Worm (Caenorhabditis elegans) whole organism, L1 larva: ENCODE results near the gene T01D3.1.

ENCODE experiments used
- C04F5.9 ChIP-seq: sonication (generic microtip); optimal IDR thresholded peaks from 2 replicates; lab custom pipeline; 2016; ENCODE audit warnings: missing genetic modification characterization, missing compliant biosample characterization
- C16A3.4 ChIP-seq: fragments of 150-350 bp; optimal IDR thresholded peaks from 2 replicates; lab custom pipeline; 2014; ENCODE audit warnings: missing biosample characterization, missing genetic modification characterization
- C34B4.2 ChIP-seq: sonication (generic microtip); optimal IDR thresholded peaks from 2 replicates; lab custom pipeline; 2017; ENCODE audit warnings: mild to moderate bottlenecking, missing genetic modification characterization, missing compliant biosample characterization
- F16B12.6 ChIP-seq: fragments of 150-350 bp; optimal IDR thresholded peaks from 2 replicates; lab custom pipeline; 2014; ENCODE audit warnings: missing biosample characterization, missing genetic modification characterization
- Y116A8C.19 ChIP-seq: sonication (generic microtip); optimal IDR thresholded peaks from 2 replicates; lab custom pipeline; 2016; ENCODE audit warnings: missing compliant biosample characterization, missing genetic modification characterization, borderline replicate concordance
- aha-1 ChIP-seq: fragments of 150-350 bp; optimal IDR thresholded peaks from 2 replicates; lab custom pipeline; 2014; ENCODE audit warnings: missing biosample characterization, missing genetic modification characterization
- ama-1 ChIP-seq: fragments of 150-350 bp; optimal IDR thresholded peaks from 2 replicates; lab custom pipeline; 2014
- blmp-1 ChIP-seq: fragments of 150-350 bp; optimal IDR thresholded peaks from 2 replicates; lab custom pipeline; 2014; ENCODE audit warnings: missing biosample characterization, missing genetic modification characterization
- ceh-8 ChIP-seq: fragments of 200-800 bp; sonication (Bioruptor generic); optimal IDR thresholded peaks from 2 replicates; lab custom pipeline; 2018; ENCODE audit warnings: mild to moderate bottlenecking, missing genetic modification characterization, moderate library complexity, missing compliant biosample characterization
- ceh-82 ChIP-seq, 3 experiments: fragments of 150-350 bp in 1 of 3; sonication (generic microtip) in 2 of 3; optimal IDR thresholded peaks; 2 replicates each; lab custom pipeline; 2014 to 2017; ENCODE audit warnings: missing biosample characterization in 3 of 3, missing genetic modification characterization in 3 of 3
- ces-1 ChIP-seq: fragments of 150-350 bp; optimal IDR thresholded peaks from 2 replicates; lab custom pipeline; 2014; ENCODE audit warnings: missing biosample characterization, missing genetic modification reagents, missing genetic modification characterization
- dsc-1 ChIP-seq: sonication (generic microtip); optimal IDR thresholded peaks from 2 replicates; lab custom pipeline; 2016; ENCODE audit warnings: mild to moderate bottlenecking, missing genetic modification characterization, missing compliant biosample characterization
- efl-1 ChIP-seq, 4 experiments: fragments of 150-350 bp; optimal IDR thresholded peaks in 3 of 4; peaks in 1 of 4; 1 replicate in 1 of 4; 2 replicates in 3 of 4; lab custom pipeline; 2014; ENCODE audit warnings: missing biosample characterization in 2 of 4, missing genetic modification characterization in 2 of 4, missing genetic modification reagents in 2 of 4
- efl-3 ChIP-seq: fragments of 200-800 bp; sonication (Bioruptor generic); optimal IDR thresholded peaks from 2 replicates; lab custom pipeline; 2018; ENCODE audit warnings: mild to moderate bottlenecking, missing genetic modification characterization, missing compliant biosample characterization
- egl-13 ChIP-seq: sonication (generic microtip); optimal IDR thresholded peaks from 2 replicates; lab custom pipeline; 2016; ENCODE audit warnings: missing genotype, missing genetic modification reagents, missing genetic modification characterization, missing compliant biosample characterization
- elt-2 ChIP-seq: sonication (generic microtip); optimal IDR thresholded peaks from 2 replicates; lab custom pipeline; 2016; ENCODE audit warnings: missing genetic modification characterization, mild to moderate bottlenecking, inconsistent platforms, missing compliant biosample characterization, missing genetic modification reagents
- elt-3 ChIP-seq, 6 experiments: fragments of 150-350 bp in 1 of 6; sonication (generic microtip); optimal IDR thresholded peaks; 2 replicates each; lab custom pipeline; 2017 to 2018; ENCODE audit warnings: missing biosample characterization in 6 of 6, missing genetic modification characterization in 6 of 6, inconsistent platforms in 1 of 6
- ets-5 ChIP-seq: fragments of 200-800 bp; sonication (Bioruptor generic); IDR thresholded peaks from 2 replicates; pipeline ENCODE4 v1.3.6; 2022; ENCODE audit warnings: missing genetic modification characterization, missing compliant biosample characterization
- fos-1 ChIP-seq: fragments of 150-350 bp; optimal IDR thresholded peaks from 2 replicates; lab custom pipeline; 2014; ENCODE audit warnings: missing biosample characterization, missing genetic modification characterization
- grh-1 ChIP-seq: fragments of 200-800 bp; sonication (Bioruptor generic); IDR thresholded peaks from 2 replicates; pipeline ENCODE4 v1.3.6; 2022; ENCODE audit warnings: missing genetic modification reagents, missing genetic modification characterization, missing compliant biosample characterization
- hpl-2 ChIP-seq: fragments of 150-350 bp; optimal IDR thresholded peaks from 2 replicates; lab custom pipeline; 2014; ENCODE audit warnings: missing biosample characterization, missing genetic modification reagents, missing genetic modification characterization
- isw-1 ChIP-seq: fragments of 200-800 bp; sonication (Bioruptor generic); IDR thresholded peaks from 2 replicates; pipeline ENCODE4 v1.3.6; 2022; ENCODE audit warnings: missing genetic modification characterization, missing compliant biosample characterization
- lin-14 ChIP-seq: fragments of 200-800 bp; sonication (Bioruptor generic); optimal IDR thresholded peaks from 2 replicates; lab custom pipeline; 2018; ENCODE audit warnings: mild to moderate bottlenecking, missing genetic modification characterization, moderate library complexity, missing compliant biosample characterization
- lin-15B ChIP-seq: fragments of 150-350 bp; sonication (generic microtip); optimal IDR thresholded peaks from 3 replicates; lab custom pipeline; 2014; ENCODE audit warnings: missing biosample characterization, missing genetic modification characterization
- lir-3 ChIP-seq: sonication (generic microtip); optimal IDR thresholded peaks from 2 replicates; lab custom pipeline; 2016; ENCODE audit warnings: mild to moderate bottlenecking, missing genetic modification characterization, moderate library complexity, missing compliant biosample characterization; ENCODE audit not compliant: poor library complexity
- lsy-2 ChIP-seq, 2 experiments: fragments of 150-350 bp; optimal IDR thresholded peaks; 2 replicates each; lab custom pipeline; 2014; ENCODE audit warnings: missing biosample characterization in 2 of 2, missing genetic modification characterization in 2 of 2
- mab-9 ChIP-seq: fragments of 200-800 bp; sonication (Bioruptor generic); IDR thresholded peaks from 2 replicates; pipeline ENCODE4 v1.3.6; 2022; ENCODE audit warnings: missing genetic modification reagents, missing genetic modification characterization, missing compliant biosample characterization
- mdl-1 ChIP-seq, 2 experiments: fragments of 150-350 bp; optimal IDR thresholded peaks; 2 replicates each; lab custom pipeline; 2014 to 2017; ENCODE audit warnings: missing biosample characterization in 2 of 2, missing genetic modification characterization in 2 of 2, inconsistent platforms in 1 of 2
- mef-2 ChIP-seq: fragments of 150-350 bp; optimal IDR thresholded peaks from 2 replicates; lab custom pipeline; 2014; ENCODE audit warnings: missing biosample characterization, missing genetic modification characterization
- mep-1 ChIP-seq: fragments of 150-350 bp; optimal IDR thresholded peaks from 2 replicates; lab custom pipeline; 2014; ENCODE audit warnings: missing biosample characterization, missing genetic modification characterization
- nhr-12 ChIP-seq: sonication (generic microtip); optimal IDR thresholded peaks from 2 replicates; lab custom pipeline; 2017; ENCODE audit warnings: missing biosample characterization, missing genetic modification characterization
- nhr-20 ChIP-seq: sonication (generic microtip); optimal IDR thresholded peaks from 2 replicates; lab custom pipeline; 2016; ENCODE audit warnings: mild to moderate bottlenecking, missing genetic modification characterization, missing compliant biosample characterization
- nhr-237 ChIP-seq: fragments of 150-350 bp; optimal IDR thresholded peaks from 2 replicates; lab custom pipeline; 2014; ENCODE audit warnings: missing biosample characterization, missing genetic modification characterization
- nhr-71 ChIP-seq: sonication (generic microtip); optimal IDR thresholded peaks from 2 replicates; lab custom pipeline; 2016; ENCODE audit warnings: mild to moderate bottlenecking, missing genetic modification characterization, moderate library complexity, missing compliant biosample characterization
- nhr-76 ChIP-seq: sonication (generic microtip); optimal IDR thresholded peaks from 2 replicates; lab custom pipeline; 2017; ENCODE audit warnings: missing biosample characterization, missing genetic modification characterization
- nhr-77 ChIP-seq: fragments of 150-350 bp; optimal IDR thresholded peaks from 2 replicates; lab custom pipeline; 2014; ENCODE audit warnings: missing biosample characterization, missing genetic modification characterization
- nhr-90 ChIP-seq: sonication (generic microtip); optimal IDR thresholded peaks from 2 replicates; lab custom pipeline; 2016; ENCODE audit warnings: mild to moderate bottlenecking, missing genetic modification characterization, missing compliant biosample characterization; ENCODE audit not compliant: poor library complexity
- pag-3 ChIP-seq: sonication (generic microtip); optimal IDR thresholded peaks from 2 replicates; lab custom pipeline; 2017; ENCODE audit warnings: missing genetic modification characterization, mild to moderate bottlenecking, missing compliant biosample characterization, antibody characterized with exemption, borderline replicate concordance; ENCODE audit not compliant: insufficient read depth
- pqm-1 ChIP-seq: sonication (generic microtip); optimal IDR thresholded peaks from 3 replicates; lab custom pipeline; 2017; ENCODE audit warnings: missing biosample characterization, missing genetic modification characterization
- skn-1 ChIP-seq: fragments of 150-350 bp; optimal IDR thresholded peaks from 2 replicates; lab custom pipeline; 2014; ENCODE audit warnings: missing biosample characterization, missing genetic modification characterization
- snpc-4 ChIP-seq: fragments of 150-350 bp; optimal IDR thresholded peaks from 2 replicates; lab custom pipeline; 2014; ENCODE audit warnings: missing biosample characterization, missing genetic modification characterization
- snu-23 ChIP-seq: sonication (generic microtip); optimal IDR thresholded peaks from 2 replicates; lab custom pipeline; 2016; ENCODE audit warnings: missing genetic modification characterization, missing compliant biosample characterization
- sptf-1 ChIP-seq: fragments of 150-350 bp; optimal IDR thresholded peaks from 2 replicates; lab custom pipeline; 2014; ENCODE audit warnings: missing biosample characterization, missing genetic modification characterization
- sup-37 ChIP-seq: fragments of 200-800 bp; sonication (Bioruptor generic); optimal IDR thresholded peaks from 2 replicates; lab custom pipeline; 2018; ENCODE audit warnings: mild to moderate bottlenecking, missing genetic modification characterization, missing compliant biosample characterization
- tbx-2 ChIP-seq: sonication (generic microtip); optimal IDR thresholded peaks from 2 replicates; lab custom pipeline; 2016; ENCODE audit warnings: missing genetic modification characterization, missing compliant biosample characterization
- tlp-1 ChIP-seq: fragments of 150-350 bp; optimal IDR thresholded peaks from 2 replicates; lab custom pipeline; 2014; ENCODE audit warnings: missing biosample characterization, missing genetic modification characterization
- unc-30 ChIP-seq: sonication (generic microtip); optimal IDR thresholded peaks from 2 replicates; lab custom pipeline; 2017; ENCODE audit warnings: missing biosample characterization, missing genetic modification characterization
- unc-62 ChIP-seq: fragments of 150-350 bp; optimal IDR thresholded peaks from 2 replicates; lab custom pipeline; 2014; ENCODE audit warnings: missing biosample characterization, missing genetic modification reagents, missing genetic modification characterization
- unc-98 ChIP-seq: fragments of 200-800 bp; sonication (Bioruptor generic); IDR thresholded peaks from 2 replicates; pipeline ENCODE4 v1.3.6; 2022; ENCODE audit warnings: missing genetic modification characterization, missing compliant biosample characterization
- xbp-1 ChIP-seq: sonication (generic microtip); optimal IDR thresholded peaks from 2 replicates; lab custom pipeline; 2016; ENCODE audit warnings: missing genetic modification characterization, missing compliant biosample characterization
- zag-1 ChIP-seq: fragments of 150-350 bp; optimal IDR thresholded peaks from 2 replicates; lab custom pipeline; 2014; ENCODE audit warnings: missing biosample characterization, missing genetic modification characterization
- zip-4 ChIP-seq: fragments of 200-800 bp; sonication (Bioruptor generic); optimal IDR thresholded peaks from 2 replicates; lab custom pipeline; 2018; ENCODE audit warnings: mild to moderate bottlenecking, missing genetic modification characterization, moderate library complexity, missing compliant biosample characterization
- ztf-4 ChIP-seq: fragments of 150-350 bp; optimal IDR thresholded peaks from 2 replicates; lab custom pipeline; 2014; ENCODE audit warnings: missing biosample characterization, missing genetic modification characterization

The T01D3.1 gene

DNA sequence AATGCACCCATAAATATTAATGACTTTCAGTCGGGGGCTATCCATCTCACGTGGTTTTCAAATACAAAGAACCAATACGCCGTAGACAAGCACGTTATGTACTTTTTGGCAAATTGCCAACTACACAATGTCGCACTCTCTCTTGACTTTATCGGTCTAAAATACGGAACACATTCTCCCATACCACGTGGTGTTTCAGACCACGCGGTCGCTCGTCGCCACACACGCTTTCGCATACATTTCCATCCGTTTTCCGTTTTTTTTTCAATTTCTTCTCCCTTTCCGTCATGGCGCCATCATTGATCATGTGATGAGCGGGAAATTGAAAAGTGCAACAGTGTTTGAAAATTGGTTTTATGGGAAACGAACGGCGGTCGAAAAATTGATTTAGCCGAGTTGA is 31.1 kb upstream of the T01D3.1 start:
- peak; percentile 38 for TF ChIP-seq aha-1
- no peak for TF ChIP-seq ama-1 (lab: Kevin White, UChicago)
- no peak for TF ChIP-seq C34B4.2 (tag; lab: Kevin White, UChicago)
- TF ChIP-seq unc-98 (GFP tag; lab: Robert Waterston, UW), result no peak
- no peak for TF ChIP-seq sptf-1 (tag; lab: Kevin White, UChicago)
- TF ChIP-seq snpc-4, result peak; percentile 48
- TF ChIP-seq tlp-1 (tag; lab: Kevin White, UChicago), result no peak
- peak in 1 of 3 experiments; percentile 8 for TF ChIP-seq ceh-82 (tag; optimal IDR thresholded peaks at IDR 0.05; lab: Kevin White, UChicago)
- TF ChIP-seq mdl-1 (tag; optimal IDR thresholded peaks at IDR 0.05; lab: Kevin White, UChicago), result peak in 1 of 2 experiments; percentile 99
- TF ChIP-seq skn-1, result peak; percentile 70
- no peak for TF ChIP-seq nhr-76 (tag; lab: Kevin White, UChicago)
- TF ChIP-seq isw-1 (GFP tag; lab: Robert Waterston, UW), result peak; percentile 22; the same call in 1 of the 2 replicates
- TF ChIP-seq mef-2 (tag; lab: Kevin White, UChicago), result no peak
- TF ChIP-seq lir-3 (tag; lab: Kevin White, UChicago), result peak; percentile 64
- no peak for TF ChIP-seq pqm-1 (tag; lab: Kevin White, UChicago)
- no peak for TF ChIP-seq unc-30 (tag; lab: Kevin White, UChicago)
- TF ChIP-seq egl-13 (tag; lab: Kevin White, UChicago), result peak; percentile 52
- TF ChIP-seq blmp-1 (tag; lab: Kevin White, UChicago), result peak; percentile 97
- peak; percentile 58 for TF ChIP-seq C04F5.9 (tag; lab: Kevin White, UChicago)
- peak; percentile 98 for TF ChIP-seq nhr-71 (tag; lab: Kevin White, UChicago)
- TF ChIP-seq lsy-2 (tag; optimal IDR thresholded peaks at IDR 0.05; lab: Kevin White, UChicago), result peak; percentile 69 to 72
- peak; percentile 83 for TF ChIP-seq ztf-4 (tag; lab: Kevin White, UChicago)
- peak; percentile 94 for TF ChIP-seq nhr-90 (tag; lab: Kevin White, UChicago)
- TF ChIP-seq zip-4 (GFP tag; lab: Kevin White, UChicago), result peak; percentile 6
- TF ChIP-seq Y116A8C.19, result no peak
- no peak for TF ChIP-seq unc-62 (GFP tag; lab: Kevin White, UChicago)
- TF ChIP-seq mab-9 (GFP tag; lab: Robert Waterston, UW), result peak; percentile 62
- TF ChIP-seq F16B12.6, result no peak
- no peak for TF ChIP-seq ets-5 (GFP tag; lab: Robert Waterston, UW)
- TF ChIP-seq nhr-12, result no peak
- peak; percentile 69 for TF ChIP-seq pag-3 (tag; lab: Kevin White, UChicago)
- no peak for TF ChIP-seq nhr-237 (tag; lab: Kevin White, UChicago)
- TF ChIP-seq fos-1, result peak; percentile 17
- peak; percentile 93 for TF ChIP-seq elt-2 (tag; lab: Kevin White, UChicago)
- TF ChIP-seq dsc-1, result peak; percentile 53
- TF ChIP-seq ces-1 (GFP tag; lab: Kevin White, UChicago), result no peak
- TF ChIP-seq ceh-8 (GFP tag; lab: Kevin White, UChicago), result no peak
- peak; percentile 98 for TF ChIP-seq nhr-20 (tag; lab: Kevin White, UChicago)
- peak in 2 of 6 experiments; percentile 92 for TF ChIP-seq elt-3 (tag; optimal IDR thresholded peaks at IDR 0.05; lab: Kevin White, UChicago)
- TF ChIP-seq nhr-77, result no peak
- TF ChIP-seq efl-1 (optimal IDR thresholded peaks at IDR 0.05; lab: Kevin White, UChicago), result peak; percentile 43 to 65
- peak; percentile 64 to 95 for TF ChIP-seq efl-1 (GFP tag; optimal IDR thresholded peaks at IDR 0.05 in 1 of 2; lab: Kevin White, UChicago)
- no peak for TF ChIP-seq lin-15B (tag; lab: Kevin White, UChicago)
- TF ChIP-seq hpl-2, result peak; percentile 63
- TF ChIP-seq lin-14 (GFP tag; lab: Kevin White, UChicago), result peak; percentile 99
- TF ChIP-seq xbp-1 (tag; lab: Kevin White, UChicago), result peak; percentile 57
- no peak for TF ChIP-seq sup-37 (GFP tag; lab: Kevin White, UChicago)
- TF ChIP-seq efl-3, result no peak
- TF ChIP-seq C16A3.4 (tag; lab: Kevin White, UChicago), result peak; percentile 65
- peak; percentile 83 for TF ChIP-seq mep-1 (tag; lab: Kevin White, UChicago)
- peak; percentile 83 for TF ChIP-seq grh-1 (GFP tag; lab: Robert Waterston, UW)
- peak; percentile 91 for TF ChIP-seq tbx-2 (tag; lab: Kevin White, UChicago)
- TF ChIP-seq snu-23 (GFP tag; lab: Kevin White, UChicago), result peak; percentile 95
- TF ChIP-seq zag-1 (tag; lab: Kevin White, UChicago), result no peak
